Comparison of ENCODE assay signal across 2 fruit fly cellular contexts in genomic region chr3R:11393896-11394295, dm6.
A peak's percentile ranks its signal among the peaks of the same experiment; 100 is the strongest.
TF ChIP-seq lines count a peak whose summit lies in the region.

No protein-coding gene starts in this region.

- TF ChIP-seq CTCF in S2 (optimal IDR thresholded peaks at IDR 0.05; lab: Kevin White, UChicago): peak; percentile 83 to 86
- TF ChIP-seq CTCF in whole organism, embryonic (GFP tag; optimal IDR thresholded peaks at IDR 0.05; lab: Kevin White, UChicago): peak; percentile 60

TF ChIP-seq in whole organism, embryonic, 481 proteins besides CTCF, POLR2A, EP300 and RAD21:
- TF ChIP-seq CG16813 (GFP tag; IDR thresholded peaks at IDR 0.05; lab: Robert Waterston, UW; ENCODE audit: partially characterized antibody) (0 out of 3 replicates have a peak, but pooled peaks have one; percentile 13), HLHmδ (GFP tag; optimal IDR thresholded peaks at IDR 0.05; lab: Kevin White, UChicago) (no peak)
